Worm (Caenorhabditis elegans) whole organism, L4/young adult: Measurements from ENCODE around the gene C05D11.5.

Experiments used
- dao-5 ChIP-seq: sonication (generic microtip); optimal IDR thresholded peaks from 2 replicates; lab custom pipeline; 2016; ENCODE audit warnings: missing genotype, missing genetic modification characterization, moderate library complexity, missing compliant biosample characterization
- him-1 ChIP-seq: sonication (generic microtip); optimal IDR thresholded peaks from 2 replicates; lab custom pipeline; 2016; ENCODE audit warnings: missing genotype, missing genetic modification reagents, missing genetic modification characterization, missing compliant biosample characterization

ce11 chrIII:6364395-6364794, 47.4 kb downstream of the C05D11.5 start:
- TF ChIP-seq him-1 = no peak
- TF ChIP-seq dao-5 = no peak
